Worm (Caenorhabditis elegans): ENCODE data around the gene ZC404.16.

ce11 chrV:6811863-6812262, 38.2 kb upstream of the ZC404.16 start:
- no peak for TF ChIP-seq sma-3 (GFP tag; optimal IDR thresholded peaks at IDR 0.05)
- no peak for TF ChIP-seq egl-27 (tag; optimal IDR thresholded peaks at IDR 0.05)
